Fruit fly (Drosophila melanogaster): ENCODE data around the gene CG10013.

dm6 chr3R:12316420-12316819, 6.9 kb upstream of the CG10013 start:
- no peak for TF ChIP-seq pad (GFP tag; optimal IDR thresholded peaks at IDR 0.05)
- no peak for TF ChIP-seq CG7045 (GFP tag; optimal IDR thresholded peaks at IDR 0.05)
- TF ChIP-seq bab1 (GFP tag; optimal IDR thresholded peaks at IDR 0.05), result no peak
- TF ChIP-seq cic (GFP tag; optimal IDR thresholded peaks at IDR 0.05), result no peak
